Fruit fly (Drosophila melanogaster): ENCODE data around the gene Mur29B.
A peak's percentile ranks its signal among the peaks of the same experiment; 100 is the strongest.

DNA sequence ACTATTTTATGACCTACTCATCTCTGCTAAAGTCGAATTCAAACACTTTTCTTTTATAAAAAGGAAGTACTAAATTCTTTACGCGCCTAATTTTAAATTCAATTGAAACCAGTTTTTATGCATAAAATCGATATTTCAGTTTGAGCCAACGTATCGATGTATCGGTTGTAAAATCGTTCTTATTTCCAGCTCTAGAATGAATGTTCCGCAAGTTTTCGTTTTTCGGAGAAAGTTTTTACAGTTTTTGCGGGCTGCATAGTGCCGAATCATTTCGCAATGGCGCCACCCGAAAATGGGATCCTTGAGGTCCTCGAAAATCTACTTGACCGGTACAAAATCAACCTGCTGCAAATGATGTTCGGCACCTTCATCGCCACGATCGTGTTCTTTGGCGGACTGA lies 46.6 kb upstream of the Mur29B start, which contains the start of gene CG7840:
- TF ChIP-seq unc-4 (GFP tag; IDR thresholded peaks at IDR 0.05; ENCODE audit: partially characterized antibody): peak; percentile 95
- TF ChIP-seq Oli (tag; optimal IDR thresholded peaks at IDR 0.05): no peak
- no peak for TF ChIP-seq mam (GFP tag; optimal IDR thresholded peaks at IDR 0.05)
- TF ChIP-seq dati (GFP tag; IDR thresholded peaks at IDR 0.05): no peak
- no peak for TF ChIP-seq CG6175 (GFP tag; IDR thresholded peaks at IDR 0.05)
- no peak for TF ChIP-seq CG9215 (GFP tag; IDR thresholded peaks at IDR 0.05)
- no peak for TF ChIP-seq Nf-YB (GFP tag; optimal IDR thresholded peaks at IDR 0.05)
- TF ChIP-seq CG14710 (tag; optimal IDR thresholded peaks at IDR 0.05): peak; percentile 3
